Fruit fly (Drosophila melanogaster) whole organism, embryonic: ENCODE measurements around the gene Nulp1.

Source experiments
- Abd-B ChIP-seq: fragments of 200-800 bp; sonication (Bioruptor generic); optimal IDR thresholded peaks from 2 replicates; lab custom pipeline; 2018; ENCODE audit warnings: missing biosample characterization, mild to moderate bottlenecking, missing genetic modification characterization, moderate library complexity
- Bgb ChIP-seq: fragments of 200-800 bp; sonication (Bioruptor generic); IDR thresholded peaks from 2 replicates; pipeline ENCODE4 v1.3.6; 2022; ENCODE audit warnings: missing biosample characterization, missing genetic modification characterization; ENCODE audit not compliant: partially characterized antibody
- Bteb2 ChIP-seq: fragments of 200-800 bp; sonication (Bioruptor generic); optimal IDR thresholded peaks from 2 replicates; lab custom pipeline; 2016; ENCODE audit warnings: missing biosample characterization, missing genetic modification characterization
- CG10267 ChIP-seq: fragments of 200-800 bp; sonication (Bioruptor generic); optimal IDR thresholded peaks from 2 replicates; lab custom pipeline; 2018; ENCODE audit warnings: missing biosample characterization, mild to moderate bottlenecking, missing genetic modification characterization, moderate library complexity
- CG10366 ChIP-seq: fragments of 200-800 bp; sonication (Bioruptor generic); IDR thresholded peaks from 2 replicates; pipeline ENCODE4 v1.3.6; 2022; ENCODE audit warnings: missing biosample characterization, missing genetic modification characterization
- CG10462 ChIP-seq: fragments of 200-800 bp; sonication (Bioruptor generic); optimal IDR thresholded peaks from 2 replicates; lab custom pipeline; 2016; ENCODE audit warnings: missing biosample characterization, missing genetic modification characterization
- CG10543 ChIP-seq: fragments of 200-800 bp; sonication (Bioruptor generic); optimal IDR thresholded peaks from 3 replicates; lab custom pipeline; 2017; ENCODE audit warnings: missing biosample characterization, mild to moderate bottlenecking, missing genetic modification characterization, moderate library complexity
- CG13287 ChIP-seq: fragments of 200-800 bp; sonication (Bioruptor generic); IDR thresholded peaks from 2 replicates; pipeline ENCODE4 v1.3.6; 2022; ENCODE audit warnings: missing biosample characterization, missing genetic modification characterization; ENCODE audit not compliant: partially characterized antibody
- CG15011 ChIP-seq: fragments of 200-800 bp; sonication (Bioruptor generic); optimal IDR thresholded peaks from 3 replicates; lab custom pipeline; 2018; ENCODE audit warnings: missing biosample characterization, mild to moderate bottlenecking, missing genetic modification characterization
- CG17802 ChIP-seq: fragments of 200-800 bp; sonication (Bioruptor generic); optimal IDR thresholded peaks from 2 replicates; lab custom pipeline; 2018; ENCODE audit warnings: missing biosample characterization, mild to moderate bottlenecking, missing genetic modification characterization, moderate library complexity
- CG2678 ChIP-seq: fragments of 200-800 bp; sonication (Bioruptor generic); optimal IDR thresholded peaks from 3 replicates; lab custom pipeline; 2019; ENCODE audit warnings: missing biosample characterization, mild to moderate bottlenecking, missing genetic modification characterization, moderate library complexity
- CG2889 ChIP-seq: fragments of 200-800 bp; sonication (Bioruptor generic); IDR thresholded peaks from 3 replicates; pipeline ENCODE4 v1.3.6; 2022; ENCODE audit warnings: missing biosample characterization, missing genetic modification characterization
- CG33557 ChIP-seq: fragments of 200-800 bp; sonication (Bioruptor generic); optimal IDR thresholded peaks from 2 replicates; lab custom pipeline; 2019; ENCODE audit warnings: missing biosample characterization, mild to moderate bottlenecking, missing genetic modification characterization, moderate library complexity
- CG34224 ChIP-seq: fragments of 200-800 bp; sonication (Bioruptor generic); IDR thresholded peaks from 3 replicates; pipeline ENCODE4 v1.3.6; 2022; ENCODE audit warnings: missing biosample characterization, missing genetic modification characterization; ENCODE audit not compliant: partially characterized antibody
- CG5953 ChIP-seq: fragments of 200-800 bp; sonication (Bioruptor generic); IDR thresholded peaks from 2 replicates; pipeline ENCODE4 v1.3.6; 2022; ENCODE audit warnings: missing biosample characterization, missing genetic modification characterization
- CG6813 ChIP-seq: fragments of 200-800 bp; sonication (Bioruptor generic); optimal IDR thresholded peaks from 2 replicates; lab custom pipeline; 2017; ENCODE audit warnings: missing biosample characterization, missing genetic modification characterization, mild to moderate bottlenecking, moderate library complexity, missing genetic modification reagents
- CG6854 ChIP-seq: fragments of 200-800 bp; sonication (Bioruptor generic); optimal IDR thresholded peaks from 3 replicates; lab custom pipeline; 2017; ENCODE audit warnings: missing biosample characterization, mild to moderate bottlenecking, missing genetic modification characterization
- CG7786 ChIP-seq: fragments of 200-800 bp; sonication (Bioruptor generic); optimal IDR thresholded peaks from 2 replicates; lab custom pipeline; 2016; ENCODE audit warnings: missing biosample characterization, missing genetic modification characterization
- CG7963 ChIP-seq: fragments of 200-800 bp; sonication (Bioruptor generic); IDR thresholded peaks from 3 replicates; pipeline ENCODE4 v1.3.6; 2022; ENCODE audit warnings: missing biosample characterization, missing genetic modification characterization; ENCODE audit not compliant: partially characterized antibody
- CG8478 ChIP-seq: fragments of >200 bp; optimal IDR thresholded peaks from 2 replicates; lab custom pipeline; 2018
- Dref ChIP-seq: fragments of 200-800 bp; sonication (Bioruptor generic); IDR thresholded peaks from 2 replicates; pipeline ENCODE4 v1.3.6; 2022; ENCODE audit warnings: missing biosample characterization, missing genetic modification characterization
- Fer2 ChIP-seq: fragments of 200-800 bp; sonication (Bioruptor generic); optimal IDR thresholded peaks from 2 replicates; lab custom pipeline; 2018; ENCODE audit warnings: missing biosample characterization, mild to moderate bottlenecking, missing genetic modification characterization, moderate library complexity
- HmgZ ChIP-seq: fragments of 200-800 bp; sonication (Bioruptor generic); optimal IDR thresholded peaks from 2 replicates; lab custom pipeline; 2018; ENCODE audit warnings: missing biosample characterization, mild to moderate bottlenecking, missing genetic modification characterization
- Nf-YC ChIP-seq: fragments of 200-800 bp; optimal IDR thresholded peaks from 3 replicates; lab custom pipeline; 2019; ENCODE audit warnings: missing biosample characterization, mild to moderate bottlenecking, missing genetic modification characterization, moderate library complexity
- Pdp1 ChIP-seq, 2 experiments: fragments of 200-800 bp; sonication (Bioruptor generic); optimal IDR thresholded peaks; 3 replicates each; lab custom pipeline; 2016; ENCODE audit warnings: missing biosample characterization in 2 of 2, missing genetic modification characterization in 2 of 2, mild to moderate bottlenecking in 1 of 2, moderate library complexity in 1 of 2
- Xrp1 ChIP-seq: fragments of 200-800 bp; sonication (Bioruptor generic); IDR thresholded peaks from 2 replicates; pipeline ENCODE4 v1.3.6; 2022; ENCODE audit warnings: missing biosample characterization, missing genetic modification characterization
- aop ChIP-seq: fragments of 200-800 bp; sonication (Bioruptor generic); IDR thresholded peaks from 2 replicates; pipeline ENCODE4 v1.3.6; 2022; ENCODE audit warnings: missing biosample characterization, missing genetic modification characterization
- ap ChIP-seq: fragments of 200-800 bp; sonication (Bioruptor generic); IDR thresholded peaks from 2 replicates; pipeline ENCODE4 v1.3.6; 2022; ENCODE audit warnings: missing biosample characterization, missing genetic modification characterization
- az2 ChIP-seq: fragments of 200-800 bp; sonication (Bioruptor generic); optimal IDR thresholded peaks from 3 replicates; lab custom pipeline; 2016; ENCODE audit warnings: missing biosample characterization, missing genetic modification characterization
- cad ChIP-seq: fragments of >200 bp; optimal IDR thresholded peaks from 2 replicates; lab custom pipeline; 2017; ENCODE audit warnings: missing biosample characterization, missing genetic modification characterization
- fru ChIP-seq: fragments of >200 bp; optimal IDR thresholded peaks from 2 replicates; lab custom pipeline; 2017
- gt ChIP-seq: fragments of 200-800 bp; sonication (Bioruptor generic); IDR thresholded peaks from 2 replicates; pipeline ENCODE4 v1.3.6; 2022; ENCODE audit warnings: missing biosample characterization, missing genetic modification characterization
- kay ChIP-seq: fragments of 200-800 bp; sonication (Bioruptor generic); optimal IDR thresholded peaks from 2 replicates; lab custom pipeline; 2016; ENCODE audit warnings: missing biosample characterization, missing genetic modification characterization
- knrl ChIP-seq: fragments of 200-800 bp; sonication (Bioruptor generic); IDR thresholded peaks from 3 replicates; pipeline ENCODE4 v1.3.6; 2022; ENCODE audit warnings: missing biosample characterization, missing genetic modification characterization; ENCODE audit not compliant: partially characterized antibody
- lov ChIP-seq, 2 experiments: fragments of 200-800 bp in 1 of 2; fragments of >200 bp in 1 of 2; sonication (Bioruptor generic) in 1 of 2; IDR thresholded peaks in 1 of 2; optimal IDR thresholded peaks in 1 of 2; 2 replicates in 1 of 2; 3 replicates in 1 of 2; pipeline versions ENCODE4 v1.3.6 to Lab custom; 2017 to 2022; ENCODE audit warnings: missing biosample characterization in 1 of 2, missing genetic modification characterization in 1 of 2
- nerfin-1 ChIP-seq: fragments of 200-800 bp; sonication (Bioruptor generic); optimal IDR thresholded peaks from 3 replicates; lab custom pipeline; 2019; ENCODE audit warnings: missing biosample characterization, mild to moderate bottlenecking, missing genetic modification characterization, moderate library complexity
- peb ChIP-seq: fragments of 200-800 bp; sonication (Bioruptor generic); IDR thresholded peaks from 2 replicates; pipeline ENCODE4 v1.3.6; 2022; ENCODE audit warnings: missing biosample characterization, missing genetic modification characterization
- pnt ChIP-seq: fragments of 200-800 bp; sonication (Bioruptor generic); optimal IDR thresholded peaks from 3 replicates; lab custom pipeline; 2016; ENCODE audit warnings: missing biosample characterization, missing genetic modification characterization
- pum ChIP-seq: fragments of 200-800 bp; sonication (Bioruptor generic); optimal IDR thresholded peaks from 2 replicates; lab custom pipeline; 2016; ENCODE audit warnings: missing biosample characterization, missing genetic modification characterization
- rib ChIP-seq: fragments of 200-800 bp; sonication (Bioruptor generic); IDR thresholded peaks from 2 replicates; pipeline ENCODE4 v1.3.6; 2022; ENCODE audit warnings: missing biosample characterization, missing genetic modification characterization
- sens ChIP-seq: fragments of 200-800 bp; sonication (Bioruptor generic); peaks from one replicate; lab custom pipeline; 2016; ENCODE audit warnings: missing biosample characterization, missing genetic modification characterization
- seq ChIP-seq: fragments of 200-800 bp; sonication (Bioruptor generic); IDR thresholded peaks from 2 replicates; pipeline ENCODE4 v1.3.6; 2022; ENCODE audit warnings: missing biosample characterization, missing genetic modification characterization
- sim ChIP-seq: fragments of 200-800 bp; sonication (Bioruptor generic); IDR thresholded peaks from 2 replicates; pipeline ENCODE4 v1.3.6; 2022; ENCODE audit warnings: missing biosample characterization, missing genetic modification characterization
- slbo ChIP-seq: fragments of 200-800 bp; sonication (Bioruptor generic); IDR thresholded peaks from 2 replicates; pipeline ENCODE4 v1.3.6; 2022; ENCODE audit warnings: missing biosample characterization, missing genetic modification characterization
- sna ChIP-seq: fragments of 200-800 bp; sonication (Bioruptor generic); IDR thresholded peaks from 2 replicates; pipeline ENCODE4 v1.3.6; 2022; ENCODE audit warnings: missing biosample characterization, missing genetic modification characterization; ENCODE audit not compliant: partially characterized antibody
- ttk ChIP-seq: fragments of 200-800 bp; sonication (Bioruptor generic); IDR thresholded peaks from 2 replicates; pipeline ENCODE4 v2.1.2; 2022; ENCODE audit warnings: missing biosample characterization, missing genetic modification characterization
- tup ChIP-seq: fragments of 200-800 bp; sonication (Bioruptor generic); optimal IDR thresholded peaks from 2 replicates; lab custom pipeline; 2016; ENCODE audit warnings: missing biosample characterization, mild to moderate bottlenecking, missing genetic modification characterization, moderate library complexity
- zfh1 ChIP-seq: fragments of 200-800 bp; sonication (Bioruptor generic); IDR thresholded peaks from 3 replicates; pipeline ENCODE4 v1.3.6; 2022; ENCODE audit warnings: missing biosample characterization, missing genetic modification characterization

Nulp1 gene

DNA sequence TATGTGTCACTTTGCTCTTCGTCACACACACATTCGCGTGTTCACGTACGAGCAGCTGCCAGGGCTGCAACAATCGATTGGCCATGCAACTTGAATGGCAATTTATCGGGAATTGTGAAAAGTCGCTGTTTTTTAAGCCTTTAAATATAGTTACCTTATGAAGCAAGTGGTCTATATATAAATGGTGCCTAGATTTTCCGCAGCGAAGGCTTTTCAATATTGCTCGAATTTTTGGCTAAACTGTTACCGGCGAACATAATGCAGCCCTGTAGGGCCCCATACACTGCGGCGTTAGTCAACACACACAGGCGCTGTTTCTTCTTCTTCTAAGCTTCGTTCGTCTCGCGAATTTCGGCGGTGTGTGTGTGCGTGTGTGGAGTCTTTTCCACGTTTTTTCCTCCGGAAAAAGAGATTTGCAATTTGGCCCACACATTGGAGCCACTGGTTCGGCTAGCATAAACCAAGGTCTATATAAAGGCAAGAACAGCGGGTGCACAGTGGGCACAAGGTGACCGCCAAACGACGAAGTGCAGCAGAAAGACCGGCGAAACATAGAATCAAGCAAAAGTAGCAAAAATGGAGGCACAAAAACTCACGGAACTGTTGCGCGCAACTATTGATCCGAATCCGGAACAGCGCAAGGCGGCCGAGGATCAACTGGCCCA, 5.8 kb downstream of the Nulp1 start, which contains the start of the genes Arp3 and msk (continued):
- TF ChIP-seq CG33557 (GFP tag; lab: Kevin White, UChicago) (peak; percentile 56), CG7786 (GFP tag; lab: Kevin White, UChicago) (peak; percentile 91), CG7963 (GFP tag; lab: Robert Waterston, UW) (no peak)

DNA sequence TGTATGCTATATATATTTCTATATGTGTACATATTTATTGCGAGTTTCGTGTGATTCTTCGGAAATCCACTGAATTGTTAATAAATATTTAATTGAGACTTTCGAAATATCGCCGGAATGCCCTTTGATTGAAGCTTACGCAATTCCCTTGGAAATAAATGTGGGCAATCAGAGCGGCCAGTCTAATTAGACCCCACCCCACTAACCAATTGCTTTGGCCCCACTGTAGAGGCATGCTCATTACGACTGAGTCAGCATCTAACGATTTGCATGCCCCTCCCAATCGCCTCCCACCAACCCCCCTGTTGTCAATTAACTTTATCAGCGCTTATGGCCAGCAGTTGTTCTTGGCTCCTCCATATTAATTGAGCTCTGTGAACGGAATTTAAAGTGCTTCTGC, 6.6 kb downstream of the Nulp1 start:
- TF ChIP-seq CG10462: no peak
- TF ChIP-seq Abd-B: no peak
- no peak for TF ChIP-seq CG15011 (GFP tag; lab: Kevin White, UChicago)
- 0 out of 3 replicates have a peak, but pooled peaks have one; percentile 12 for TF ChIP-seq CG34224 (GFP tag; lab: Robert Waterston, UW)
- no peak for TF ChIP-seq peb (GFP tag; lab: Robert Waterston, UW)
- TF ChIP-seq CG6854 (GFP tag; lab: Kevin White, UChicago): no peak
- TF ChIP-seq CG5953 (GFP tag; lab: Robert Waterston, UW): no peak
- TF ChIP-seq pnt (GFP tag; lab: Kevin White, UChicago): no peak
- no peak for TF ChIP-seq pum (GFP tag; lab: Kevin White, UChicago)
- TF ChIP-seq az2: no peak
- no peak for TF ChIP-seq CG17802 (tag; lab: Kevin White, UChicago)
- TF ChIP-seq sim: no peak
- TF ChIP-seq CG2678 (tag; lab: Kevin White, UChicago): no peak
- no peak for TF ChIP-seq HmgZ
- no peak for TF ChIP-seq zfh1 (GFP tag; lab: Robert Waterston, UW)
- TF ChIP-seq CG13287: no peak
- TF ChIP-seq gt (GFP tag; lab: Robert Waterston, UW): no peak
- peak; percentile 73 for TF ChIP-seq sens (GFP tag; lab: Kevin White, UChicago)
- no peak for TF ChIP-seq nerfin-1 (tag; lab: Kevin White, UChicago)
- TF ChIP-seq Xrp1 (GFP tag; lab: Robert Waterston, UW): no peak
- no peak for TF ChIP-seq aop (GFP tag; lab: Robert Waterston, UW)
- TF ChIP-seq kay: peak; percentile 47
- TF ChIP-seq CG8478 (lab: Kevin White, UChicago): no peak
- no peak for TF ChIP-seq CG7963 (GFP tag; lab: Robert Waterston, UW)
- no peak for TF ChIP-seq tup (GFP tag; lab: Kevin White, UChicago)
- TF ChIP-seq Nf-YC (tag; lab: Kevin White, UChicago): no peak
- TF ChIP-seq Fer2 (tag; lab: Kevin White, UChicago): no peak
- TF ChIP-seq lov (optimal IDR thresholded peaks at IDR 0.05; lab: Kevin White, UChicago): no peak
- no peak for TF ChIP-seq lov (GFP tag; IDR thresholded peaks at IDR 0.05; lab: Robert Waterston, UW)
- no peak for TF ChIP-seq rib (GFP tag; lab: Robert Waterston, UW)
- TF ChIP-seq CG10267: no peak
- TF ChIP-seq CG10543 (GFP tag; lab: Kevin White, UChicago): peak; percentile 18
- no peak for TF ChIP-seq Dref (GFP tag; lab: Robert Waterston, UW)
- no peak for TF ChIP-seq ap
- no peak for TF ChIP-seq CG10366 (GFP tag; lab: Robert Waterston, UW)
- TF ChIP-seq sna (GFP tag; lab: Robert Waterston, UW): no peak
- TF ChIP-seq knrl (GFP tag; lab: Robert Waterston, UW): no peak
- no peak for TF ChIP-seq CG2889
- TF ChIP-seq CG6813 (GFP tag; lab: Kevin White, UChicago): no peak
- peak; percentile 48; the same call in 1 of the 2 replicates for TF ChIP-seq slbo (GFP tag; lab: Robert Waterston, UW)
- TF ChIP-seq fru: no peak
- no peak for TF ChIP-seq Bteb2
- TF ChIP-seq seq (GFP tag; lab: Robert Waterston, UW): no peak
- TF ChIP-seq cad (GFP tag; lab: Kevin White, UChicago): no peak
- no peak for TF ChIP-seq ttk (GFP tag; lab: Robert Waterston, UW)
- peak in 1 of 2 experiments; percentile 76 for TF ChIP-seq Pdp1 (GFP tag; optimal IDR thresholded peaks at IDR 0.05; lab: Kevin White, UChicago)
- peak; percentile 43 for TF ChIP-seq Bgb (GFP tag; lab: Robert Waterston, UW)
